Fruit fly (Drosophila melanogaster): ENCODE measurements around the gene CG18493.

DNA sequence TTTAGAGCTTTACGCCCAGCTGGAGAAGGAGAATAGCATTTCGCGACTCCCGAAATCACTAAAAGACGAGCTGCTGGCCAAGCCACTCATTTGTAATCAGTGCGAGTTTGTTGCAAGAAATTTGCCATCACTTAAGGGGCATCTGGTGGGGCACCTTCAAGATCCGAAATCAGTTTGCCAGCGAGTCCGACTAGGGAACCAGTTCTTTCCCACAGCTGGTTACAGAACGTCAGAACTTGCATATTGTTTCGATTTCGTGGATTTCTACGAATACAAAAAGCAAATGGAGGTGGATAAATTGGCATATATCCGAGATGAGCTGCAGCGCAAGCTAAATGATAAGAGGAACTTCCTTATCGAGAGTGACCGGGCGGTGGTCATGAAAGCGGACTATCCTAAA lies 14.2 kb downstream of the CG18493 start:
- TF ChIP-seq h (optimal IDR thresholded peaks at IDR 0.05), result no peak
- no peak for TF ChIP-seq ttk (optimal IDR thresholded peaks at IDR 0.05)
- no peak for TF ChIP-seq insv (optimal IDR thresholded peaks at IDR 0.05)
- TF ChIP-seq psq (optimal IDR thresholded peaks at IDR 0.05), result no peak

Measured in Kc167 (cell line).